Worm (Caenorhabditis elegans) whole organism, L1 larva: ENCODE results near the gene nas-11.

ENCODE experiments used
- C16A3.4 ChIP-seq: fragments of 150-350 bp; optimal IDR thresholded peaks from 2 replicates; lab custom pipeline; 2014; ENCODE audit warnings: missing biosample characterization, missing genetic modification characterization
- ama-1 ChIP-seq: fragments of 150-350 bp; optimal IDR thresholded peaks from 2 replicates; lab custom pipeline; 2014
- ceh-82 ChIP-seq, 3 experiments: fragments of 150-350 bp in 1 of 3; sonication (generic microtip) in 2 of 3; optimal IDR thresholded peaks; 2 replicates each; lab custom pipeline; 2014 to 2017; ENCODE audit warnings: missing biosample characterization in 3 of 3, missing genetic modification characterization in 3 of 3
- elt-2 ChIP-seq: sonication (generic microtip); optimal IDR thresholded peaks from 2 replicates; lab custom pipeline; 2016; ENCODE audit warnings: missing genetic modification characterization, mild to moderate bottlenecking, inconsistent platforms, missing compliant biosample characterization, missing genetic modification reagents
- fkh-4 ChIP-seq: sonication (generic microtip); optimal IDR thresholded peaks from 2 replicates; lab custom pipeline; 2016; ENCODE audit warnings: missing compliant biosample characterization, missing genetic modification characterization, borderline replicate concordance
- hlh-4 ChIP-seq: sonication (generic microtip); optimal IDR thresholded peaks from 2 replicates; lab custom pipeline; 2016; ENCODE audit warnings: mild to moderate bottlenecking, missing genetic modification characterization, missing compliant biosample characterization
- nhr-47 ChIP-seq: sonication (generic microtip); optimal IDR thresholded peaks from 2 replicates; lab custom pipeline; 2016; ENCODE audit warnings: mild to moderate bottlenecking, missing genetic modification characterization, moderate library complexity, missing compliant biosample characterization
- nhr-77 ChIP-seq: fragments of 150-350 bp; optimal IDR thresholded peaks from 2 replicates; lab custom pipeline; 2014; ENCODE audit warnings: missing biosample characterization, missing genetic modification characterization
- skn-1 ChIP-seq: fragments of 150-350 bp; optimal IDR thresholded peaks from 2 replicates; lab custom pipeline; 2014; ENCODE audit warnings: missing biosample characterization, missing genetic modification characterization
- snpc-4 ChIP-seq: fragments of 150-350 bp; optimal IDR thresholded peaks from 2 replicates; lab custom pipeline; 2014; ENCODE audit warnings: missing biosample characterization, missing genetic modification characterization
- snu-23 ChIP-seq: sonication (generic microtip); optimal IDR thresholded peaks from 2 replicates; lab custom pipeline; 2016; ENCODE audit warnings: missing genetic modification characterization, missing compliant biosample characterization
- unc-30 ChIP-seq: sonication (generic microtip); optimal IDR thresholded peaks from 2 replicates; lab custom pipeline; 2017; ENCODE audit warnings: missing biosample characterization, missing genetic modification characterization
- ztf-11 ChIP-seq, 2 experiments: sonication (generic microtip); optimal IDR thresholded peaks; 2 replicates each; lab custom pipeline; 2016 to 2017; ENCODE audit warnings: missing genetic modification characterization in 2 of 2, missing biosample characterization in 1 of 2, missing compliant biosample characterization in 1 of 2

DNA sequence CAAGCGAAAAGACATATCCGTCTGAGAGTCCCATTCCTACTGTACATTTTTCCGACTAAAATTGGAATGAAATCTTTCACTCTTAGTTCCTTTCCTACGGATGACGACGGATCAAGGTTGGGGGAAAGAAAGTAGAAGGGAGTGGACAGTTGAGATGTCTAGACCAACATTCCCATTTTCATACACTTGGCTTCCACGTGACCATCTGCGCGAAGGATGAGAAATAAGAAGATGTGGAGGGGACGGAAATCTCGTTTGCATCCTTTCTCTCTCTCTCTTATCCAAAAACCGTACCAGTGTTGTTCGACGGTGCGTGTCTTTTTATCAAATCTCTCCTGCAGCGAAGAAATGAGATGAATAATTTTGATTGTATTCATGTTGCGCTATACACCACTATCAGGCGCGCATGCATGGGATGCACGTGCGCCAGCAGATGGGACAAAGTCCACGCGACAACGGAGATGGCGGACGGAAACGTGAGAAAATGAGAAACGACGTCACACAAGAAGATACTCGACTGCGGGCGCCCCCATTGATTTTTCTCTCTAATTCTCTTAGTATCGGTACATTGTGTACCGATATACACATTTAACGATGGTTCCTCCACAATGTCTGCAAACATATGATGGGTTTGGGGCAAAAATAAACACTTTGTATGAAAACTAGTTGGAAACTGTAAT lies 24.1 kb downstream of the nas-11 start:
- TF ChIP-seq ama-1 (no peak), ztf-11 (tag; optimal IDR thresholded peaks at IDR 0.05; lab: Kevin White, UChicago) (peak in 1 of 2 experiments; percentile 63), nhr-77 (peak; percentile 82), fkh-4 (tag; lab: Kevin White, UChicago) (peak; percentile 40), snpc-4 (tag; lab: Kevin White, UChicago) (peak; percentile 22), hlh-4 (tag; lab: Kevin White, UChicago) (no peak), skn-1 (tag; lab: Kevin White, UChicago) (peak; percentile 78), unc-30 (tag; lab: Kevin White, UChicago) (no peak), ceh-82 (tag; optimal IDR thresholded peaks at IDR 0.05; lab: Kevin White, UChicago) (peak in 2 of 3 experiments; percentile 45 to 54), snu-23 (GFP tag; lab: Kevin White, UChicago) (peak; percentile 97), C16A3.4 (tag; lab: Kevin White, UChicago) (peak; percentile 68), nhr-47 (peak; percentile 94), elt-2 (peak; percentile 89)
